Worm (Caenorhabditis elegans): ENCODE measurements around the gene adt-3.

Gene adt-3

DNA sequence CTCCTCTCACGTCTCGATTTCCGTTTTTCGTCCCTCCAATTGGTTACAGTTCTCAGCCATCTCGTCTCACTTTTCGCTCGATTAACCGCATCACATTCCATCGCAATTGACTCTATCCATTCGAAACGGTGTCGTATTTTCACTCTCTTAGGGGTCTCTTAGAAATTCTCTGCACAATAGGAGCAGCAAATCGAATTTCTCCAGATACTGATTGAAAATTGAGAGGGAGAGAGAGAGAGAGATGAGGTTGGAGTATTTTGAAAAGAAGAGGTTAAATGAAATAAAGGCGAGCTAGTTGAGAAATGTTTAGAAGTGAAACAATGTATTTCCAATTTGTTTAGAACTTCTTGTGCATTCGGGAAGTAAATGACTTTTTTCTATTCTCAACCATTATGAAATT is 30.1 kb upstream of the adt-3 start:
- TF ChIP-seq nhr-76 (tag; optimal IDR thresholded peaks at IDR 0.05) (no peak), ces-1 (GFP tag; optimal IDR thresholded peaks at IDR 0.05) (peak; percentile 96), zip-8 (tag; optimal IDR thresholded peaks at IDR 0.05) (no peak)

DNA sequence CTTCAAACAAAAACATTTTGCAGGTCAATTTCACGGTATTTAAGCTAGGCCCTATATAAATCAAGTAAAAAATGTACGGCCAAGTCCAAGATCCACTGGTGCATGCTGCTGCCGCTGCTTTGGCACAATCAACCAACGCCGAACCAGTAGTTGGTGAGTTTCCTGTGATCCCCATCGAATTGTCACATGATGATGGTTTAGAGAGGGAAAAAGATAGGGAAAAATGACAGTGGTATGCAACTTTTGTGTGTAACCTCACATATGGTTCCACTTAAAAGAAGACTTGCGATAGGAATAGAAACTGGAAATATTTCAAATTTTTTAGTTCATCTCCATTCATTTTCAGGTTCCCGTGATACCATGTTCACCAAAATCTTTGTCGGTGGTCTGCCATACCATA is 26.9 kb upstream of the adt-3 start, which contains the start of gene sup-12:
TSS of gene sup-12 (plus strand) at position 17 of the 400 bp plus-strand sequence.
- TF ChIP-seq bed-3 (GFP tag; optimal IDR thresholded peaks at IDR 0.05) (no peak), zip-8 (tag; optimal IDR thresholded peaks at IDR 0.05) (no peak), nhr-12 (tag; optimal IDR thresholded peaks at IDR 0.05) (no peak), ham-2 (GFP tag; optimal IDR thresholded peaks at IDR 0.05) (no peak), lin-32 (GFP tag; optimal IDR thresholded peaks at IDR 0.05) (no peak), flh-1 (GFP tag; optimal IDR thresholded peaks at IDR 0.05) (no peak), ceh-83 (GFP tag; optimal IDR thresholded peaks at IDR 0.05) (no peak), lsy-2 (tag; optimal IDR thresholded peaks at IDR 0.05) (no peak), mep-1 (tag; optimal IDR thresholded peaks at IDR 0.05) (no peak), pha-4 (tag; optimal IDR thresholded peaks at IDR 0.05) (no peak), unc-120 (tag; optimal IDR thresholded peaks at IDR 0.05; ENCODE audit: poor library complexity, severe bottlenecking) (no peak)

DNA sequence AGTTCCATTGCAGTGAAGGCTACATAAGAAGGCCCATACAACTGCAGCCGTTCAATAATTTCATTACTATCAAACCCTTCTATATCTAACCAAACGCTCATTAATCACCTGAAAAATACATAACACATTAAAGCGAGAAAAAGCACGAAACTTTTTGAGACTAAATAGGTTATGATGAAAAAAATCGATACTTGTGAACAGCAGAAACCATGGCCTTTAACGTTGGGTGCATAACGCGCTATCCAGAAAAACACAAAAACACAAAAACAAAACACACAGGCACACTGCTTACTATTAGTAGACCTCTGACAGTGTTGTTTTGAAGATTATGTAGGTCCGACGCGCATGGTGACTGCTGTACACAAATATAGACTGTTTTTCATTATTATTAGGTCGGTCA is 20.2 kb upstream of the adt-3 start, which contains the start of gene T22B2.5:
TSS of gene T22B2.5 (minus strand) at position 101 of the 400 bp plus-strand sequence.
- TF ChIP-seq ztf-11 (tag; optimal IDR thresholded peaks at IDR 0.05): no peak
- no peak for TF ChIP-seq lsy-2 (tag; optimal IDR thresholded peaks at IDR 0.05)
- TF ChIP-seq nhr-12 (tag; optimal IDR thresholded peaks at IDR 0.05): no peak
- TF ChIP-seq blmp-1 (tag; optimal IDR thresholded peaks at IDR 0.05): no peak
- no peak for TF ChIP-seq tbx-8 (GFP tag; optimal IDR thresholded peaks at IDR 0.05)
- TF ChIP-seq hlh-1 (tag; optimal IDR thresholded peaks at IDR 0.05): no peak
- TF ChIP-seq nhr-237 (tag; optimal IDR thresholded peaks at IDR 0.05): no peak
- no peak for TF ChIP-seq lin-32 (GFP tag; optimal IDR thresholded peaks at IDR 0.05)
- TF ChIP-seq zip-8 (tag; optimal IDR thresholded peaks at IDR 0.05): no peak
- TF ChIP-seq bed-3 (GFP tag; optimal IDR thresholded peaks at IDR 0.05): no peak
- no peak for TF ChIP-seq elt-1 (tag; optimal IDR thresholded peaks at IDR 0.05; ENCODE audit: borderline replicate concordance, insufficient read depth)
- no peak for TF ChIP-seq ham-2 (GFP tag; optimal IDR thresholded peaks at IDR 0.05)
- no peak for TF ChIP-seq nhr-2 (tag; optimal IDR thresholded peaks at IDR 0.05)
- TF ChIP-seq sem-2 (GFP tag; optimal IDR thresholded peaks at IDR 0.05): no peak
- TF ChIP-seq flh-1 (GFP tag; optimal IDR thresholded peaks at IDR 0.05): no peak
- no peak for TF ChIP-seq M03D4.4 (tag; optimal IDR thresholded peaks at IDR 0.05)
- no peak for TF ChIP-seq pha-4 (tag; optimal IDR thresholded peaks at IDR 0.05)

DNA sequence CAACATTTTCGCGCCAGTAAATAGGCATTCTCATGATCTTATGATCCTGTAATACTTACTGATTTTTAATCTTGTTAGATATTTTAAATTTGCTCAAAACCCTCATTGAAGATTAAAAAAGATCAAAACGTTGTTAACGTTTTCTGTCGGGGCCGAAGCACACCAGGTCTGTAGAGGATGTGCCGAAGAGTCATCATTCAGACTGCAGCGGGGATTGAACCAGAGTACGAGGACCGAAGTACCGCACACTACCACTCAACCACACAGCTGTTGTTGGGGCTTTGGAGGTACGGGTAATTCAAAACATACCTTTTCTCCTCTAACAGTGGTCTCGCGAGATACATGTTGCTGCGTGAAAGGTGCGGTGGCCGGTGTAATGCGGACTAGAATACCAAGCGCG is 17.2 kb upstream of the adt-3 start:
- TF ChIP-seq hlh-1 (tag; optimal IDR thresholded peaks at IDR 0.05) (peak; percentile 78), drap-1 (GFP tag; optimal IDR thresholded peaks at IDR 0.05) (peak; percentile 78), flh-1 (GFP tag; optimal IDR thresholded peaks at IDR 0.05) (peak; percentile 6), M03D4.4 (tag; optimal IDR thresholded peaks at IDR 0.05) (peak; percentile 82), mab-5 (tag; optimal IDR thresholded peaks at IDR 0.05) (no peak), bed-3 (GFP tag; optimal IDR thresholded peaks at IDR 0.05) (peak; percentile 25), unc-120 (tag; optimal IDR thresholded peaks at IDR 0.05; ENCODE audit: poor library complexity, severe bottlenecking) (peak; percentile 9), nhr-237 (tag; optimal IDR thresholded peaks at IDR 0.05) (no peak), blmp-1 (tag; optimal IDR thresholded peaks at IDR 0.05) (no peak), nhr-76 (tag; optimal IDR thresholded peaks at IDR 0.05) (no peak), lin-13 (tag; optimal IDR thresholded peaks at IDR 0.05) (peak; percentile 37), ham-2 (GFP tag; optimal IDR thresholded peaks at IDR 0.05) (peak; percentile 24), zip-8 (tag; optimal IDR thresholded peaks at IDR 0.05) (no peak), ceh-83 (GFP tag; optimal IDR thresholded peaks at IDR 0.05) (peak; percentile 81), ceh-43 (GFP tag; optimal IDR thresholded peaks at IDR 0.05) (peak; percentile 73), lin-32 (GFP tag; optimal IDR thresholded peaks at IDR 0.05) (peak; percentile 69), nhr-28 (tag; optimal IDR thresholded peaks at IDR 0.05) (no peak), mep-1 (tag; optimal IDR thresholded peaks at IDR 0.05) (no peak), cnd-1 (tag; optimal IDR thresholded peaks at IDR 0.05) (peak; percentile 74), sem-2 (GFP tag; optimal IDR thresholded peaks at IDR 0.05) (peak; percentile 40), mls-2 (tag; optimal IDR thresholded peaks at IDR 0.05) (peak; percentile 46), sptf-1 (tag; optimal IDR thresholded peaks at IDR 0.05) (peak; percentile 75), elt-3 (tag; optimal IDR thresholded peaks at IDR 0.05) (no peak)

DNA sequence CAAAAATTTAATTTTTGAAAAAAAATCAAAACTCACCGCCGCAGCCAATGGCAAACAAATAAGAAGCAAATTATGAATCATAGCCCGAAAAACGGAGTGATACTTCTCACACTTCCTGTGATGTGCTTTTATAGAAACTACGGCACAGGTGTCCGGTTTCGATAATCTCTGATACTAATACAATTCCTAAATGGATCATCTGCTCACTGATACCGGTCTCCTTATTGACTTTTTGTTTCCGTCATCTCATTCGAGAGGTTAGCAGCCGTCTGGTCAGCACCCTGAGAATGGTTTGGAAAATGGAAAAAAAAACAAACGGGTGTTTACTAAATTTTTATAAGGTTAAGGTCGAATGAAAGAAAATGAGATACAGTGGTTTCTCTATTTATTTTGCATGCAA is 15.7 kb upstream of the adt-3 start, which contains the start of gene idpp-9:
TSS of gene idpp-9 (minus strand) at position 101 of the 400 bp plus-strand sequence.
- TF ChIP-seq ceh-83 (GFP tag; optimal IDR thresholded peaks at IDR 0.05) (no peak), sptf-1 (tag; optimal IDR thresholded peaks at IDR 0.05) (no peak), blmp-1 (tag; optimal IDR thresholded peaks at IDR 0.05) (no peak), M03D4.4 (tag; optimal IDR thresholded peaks at IDR 0.05) (no peak), nhr-2 (tag; optimal IDR thresholded peaks at IDR 0.05) (no peak), hlh-1 (tag; optimal IDR thresholded peaks at IDR 0.05) (no peak), nhr-28 (tag; optimal IDR thresholded peaks at IDR 0.05) (no peak), ham-2 (GFP tag; optimal IDR thresholded peaks at IDR 0.05) (no peak), elt-3 (tag; optimal IDR thresholded peaks at IDR 0.05) (no peak), lin-13 (tag; optimal IDR thresholded peaks at IDR 0.05) (no peak), mep-1 (tag; optimal IDR thresholded peaks at IDR 0.05) (no peak), unc-39 (tag; optimal IDR thresholded peaks at IDR 0.05) (no peak), lsy-2 (tag; optimal IDR thresholded peaks at IDR 0.05) (no peak), lin-32 (GFP tag; optimal IDR thresholded peaks at IDR 0.05) (no peak), cnd-1 (tag; optimal IDR thresholded peaks at IDR 0.05) (no peak), tbx-8 (GFP tag; optimal IDR thresholded peaks at IDR 0.05) (no peak)

Measured in whole organism, mixed stage, embryonic.